Fruit fly (Drosophila melanogaster): ENCODE data around the gene Dd.
A peak's percentile ranks its signal among the peaks of the same experiment; 100 is the strongest.

The Dd gene

DNA sequence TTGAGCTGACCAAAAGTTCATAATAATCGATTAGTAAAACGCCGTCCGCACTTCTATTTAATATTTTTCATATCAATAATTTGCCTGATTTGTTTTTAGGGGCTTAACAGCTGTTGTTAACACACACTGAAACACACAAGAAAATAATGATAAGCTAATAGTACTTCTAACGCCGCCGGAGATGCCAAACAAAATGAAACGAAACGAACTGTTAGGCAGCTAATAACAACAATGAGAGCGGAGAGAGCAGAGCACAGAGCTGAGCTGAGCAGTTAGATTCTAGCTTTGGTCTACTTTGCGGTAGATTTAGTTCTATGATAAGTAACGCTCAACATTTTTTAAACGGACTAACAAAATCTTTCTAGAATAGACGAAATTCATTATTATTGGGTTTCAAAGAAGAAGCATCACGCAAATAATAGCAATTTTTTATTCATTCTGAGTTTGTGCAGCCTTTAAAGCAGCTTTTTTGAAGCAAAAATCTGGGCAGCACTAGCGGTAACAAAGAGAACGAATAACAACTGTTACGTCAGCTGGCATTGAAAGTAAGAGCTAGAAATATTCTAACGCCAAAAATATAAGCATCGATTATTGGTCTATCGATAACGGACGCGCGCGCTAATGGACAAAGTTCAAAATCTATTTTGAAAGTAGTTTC is 17.2 kb downstream of the Dd start, which contains the start of gene Abca3 (continued):
- TF ChIP-seq h (optimal IDR thresholded peaks at IDR 0.05), result no peak
- TF ChIP-seq pfk (GFP tag; optimal IDR thresholded peaks at IDR 0.05), result peak; percentile 58
- TF ChIP-seq CG6854 (GFP tag; optimal IDR thresholded peaks at IDR 0.05), result no peak
- peak; percentile 33 for TF ChIP-seq CG7928 (GFP tag; optimal IDR thresholded peaks at IDR 0.05)
- TF ChIP-seq CG3847 (GFP tag; IDR thresholded peaks at IDR 0.05), result no peak; the same call in none of the 2 replicates
- peak; percentile 12 for TF ChIP-seq CG4617 (GFP tag; optimal IDR thresholded peaks at IDR 0.05; ENCODE audit: borderline replicate concordance)
- peak; percentile 78 for TF ChIP-seq CG13424 (tag; optimal IDR thresholded peaks at IDR 0.05)
- TF ChIP-seq Hr78 (GFP tag; optimal IDR thresholded peaks at IDR 0.05), result no peak
- peak; percentile 80 for TF ChIP-seq CG10147 (GFP tag; optimal IDR thresholded peaks at IDR 0.05)
- TF ChIP-seq Hr51 (GFP tag; optimal IDR thresholded peaks at IDR 0.05), result peak in 1 of 2 experiments; percentile 8
- TF ChIP-seq CG31441 (GFP tag; IDR thresholded peaks at IDR 0.05), result peak; percentile 49
- TF ChIP-seq mld (GFP tag; IDR thresholded peaks at IDR 0.05; ENCODE audit: partially characterized antibody), result no peak
- TF ChIP-seq Atf6 (GFP tag; IDR thresholded peaks at IDR 0.05), result peak; percentile 75; the same call in 1 of the 2 replicates
- TF ChIP-seq CG10274 (GFP tag; optimal IDR thresholded peaks at IDR 0.05), result peak; percentile 13
- TF ChIP-seq CG2712 (tag; optimal IDR thresholded peaks at IDR 0.05), result peak; percentile 66
- TF ChIP-seq toy (GFP tag; IDR thresholded peaks at IDR 0.05), result no peak
- no peak for TF ChIP-seq Jarid2 (GFP tag; optimal IDR thresholded peaks at IDR 0.05)
- peak; percentile 33 for TF ChIP-seq pnt (GFP tag; optimal IDR thresholded peaks at IDR 0.05)
- peak; percentile 59 for TF ChIP-seq cwo (GFP tag; optimal IDR thresholded peaks at IDR 0.05)
- no peak; the same call in 1 of the 2 replicates for TF ChIP-seq amos (GFP tag; IDR thresholded peaks at IDR 0.05; ENCODE audit: partially characterized antibody)
- TF ChIP-seq CG3163 (GFP tag; optimal IDR thresholded peaks at IDR 0.05), result peak; percentile 87
- TF ChIP-seq gce (GFP tag; IDR thresholded peaks at IDR 0.05), result no peak
- peak; percentile 34 for TF ChIP-seq pb (GFP tag; optimal IDR thresholded peaks at IDR 0.05)
- TF ChIP-seq CG4282 (GFP tag; optimal IDR thresholded peaks at IDR 0.05), result no peak
- TF ChIP-seq CG9932 (GFP tag; IDR thresholded peaks at IDR 0.05), result peak; percentile 78
- TF ChIP-seq lov (optimal IDR thresholded peaks at IDR 0.05), result no peak
- TF ChIP-seq lov (GFP tag; IDR thresholded peaks at IDR 0.05), result no peak
- TF ChIP-seq CG18599 (GFP tag; optimal IDR thresholded peaks at IDR 0.05), result peak; percentile 84
- TF ChIP-seq kah (GFP tag; optimal IDR thresholded peaks at IDR 0.05), result peak; percentile 11
- peak; percentile 78 for TF ChIP-seq CoRest (tag; optimal IDR thresholded peaks at IDR 0.05)
- no peak for TF ChIP-seq CG9876 (GFP tag; optimal IDR thresholded peaks at IDR 0.05)
- no peak for TF ChIP-seq CkIIα-i1 (GFP tag; IDR thresholded peaks at IDR 0.05)
- TF ChIP-seq vvl (GFP tag; IDR thresholded peaks at IDR 0.05), result no peak
- TF ChIP-seq gfzf (GFP tag; optimal IDR thresholded peaks at IDR 0.05), result peak; percentile 48
- peak; percentile 88 for TF ChIP-seq CG34376 (GFP tag; optimal IDR thresholded peaks at IDR 0.05)
- peak; percentile 44; the same call in 2 of the 3 replicates for TF ChIP-seq croc (GFP tag; conservative IDR thresholded peaks at IDR 0.05)
- TF ChIP-seq CG2889 (GFP tag; IDR thresholded peaks at IDR 0.05), result no peak
- TF ChIP-seq CG12659 (GFP tag; optimal IDR thresholded peaks at IDR 0.05), result peak; percentile 71
- peak; percentile 27 for TF ChIP-seq ERR (GFP tag; optimal IDR thresholded peaks at IDR 0.05)
- TF ChIP-seq Awh (GFP tag; IDR thresholded peaks at IDR 0.05), result no peak
- peak; percentile 32 for TF ChIP-seq Dad (GFP tag; optimal IDR thresholded peaks at IDR 0.05)
- no peak for TF ChIP-seq CG17186 (GFP tag; optimal IDR thresholded peaks at IDR 0.05)
- TF ChIP-seq dm (GFP tag; optimal IDR thresholded peaks at IDR 0.05), result no peak
- TF ChIP-seq CHES-1-like (GFP tag; optimal IDR thresholded peaks at IDR 0.05), result peak; percentile 54
- TF ChIP-seq mirr (GFP tag; optimal IDR thresholded peaks at IDR 0.05), result peak; percentile 76
- TF ChIP-seq slbo (GFP tag; IDR thresholded peaks at IDR 0.05), result peak; percentile 76
- no peak for TF ChIP-seq CG17912 (GFP tag; optimal IDR thresholded peaks at IDR 0.05)
- peak; percentile 71 for TF ChIP-seq sob (GFP tag; IDR thresholded peaks at IDR 0.05)
- TF ChIP-seq CG42726 (GFP tag; IDR thresholded peaks at IDR 0.05; ENCODE audit: partially characterized antibody), result no peak
- peak; percentile 41; the same call in 1 of the 3 replicates for TF ChIP-seq CG11560 (tag; IDR thresholded peaks at IDR 0.05)

Data from whole organism, embryonic.